Fruit fly (Drosophila melanogaster) whole organism, adult: ENCODE data around the gene Lip2.

Experiments used
- CG12768 ChIP-seq: fragments of 200-800 bp; sonication (Bioruptor generic); optimal IDR thresholded peaks from 2 replicates; lab custom pipeline; 2017; ENCODE audit warnings: missing biosample characterization, missing genetic modification characterization, mild to moderate bottlenecking, moderate library complexity, missing genetic modification reagents
- CG14711 ChIP-seq: fragments of 200-800 bp; sonication (Bioruptor generic); optimal IDR thresholded peaks from 2 replicates; lab custom pipeline; 2018; ENCODE audit warnings: missing biosample characterization, mild to moderate bottlenecking, missing genetic modification characterization, moderate library complexity
- CG33017 ChIP-seq: fragments of 200-800 bp; sonication (Bioruptor generic); optimal IDR thresholded peaks from 2 replicates; lab custom pipeline; 2018; ENCODE audit warnings: missing biosample characterization, mild to moderate bottlenecking, missing genetic modification characterization, moderate library complexity
- CG5204 ChIP-seq: fragments of 200-800 bp; sonication (Bioruptor generic); optimal IDR thresholded peaks from 2 replicates; lab custom pipeline; 2016; ENCODE audit warnings: missing biosample characterization, missing genetic modification characterization
- CG7045 ChIP-seq: fragments of 200-800 bp; sonication (Bioruptor generic); optimal IDR thresholded peaks from 2 replicates; lab custom pipeline; 2017; ENCODE audit warnings: missing biosample characterization, mild to moderate bottlenecking, missing genetic modification characterization
- Clk ChIP-seq: fragments of 200-800 bp; sonication (Bioruptor generic); optimal IDR thresholded peaks from 2 replicates; lab custom pipeline; 2017; ENCODE audit warnings: missing biosample characterization, missing genetic modification characterization
- Crg-1 ChIP-seq: fragments of 200-800 bp; sonication (Bioruptor generic); optimal IDR thresholded peaks from 2 replicates; lab custom pipeline; 2016; ENCODE audit warnings: missing biosample characterization, missing genetic modification characterization
- Mnt ChIP-seq: fragments of 200-800 bp; sonication (Bioruptor generic); optimal IDR thresholded peaks from 2 replicates; lab custom pipeline; 2016; ENCODE audit warnings: missing biosample characterization, mild to moderate bottlenecking, missing genetic modification characterization
- bab1 ChIP-seq: fragments of 200-800 bp; sonication (Bioruptor generic); optimal IDR thresholded peaks from 3 replicates; lab custom pipeline; 2019; ENCODE audit warnings: missing biosample characterization, mild to moderate bottlenecking, missing genetic modification characterization, moderate library complexity
- cnc ChIP-seq, 2 experiments: fragments of >200 bp; optimal IDR thresholded peaks; 2 replicates each; lab custom pipeline; 2017
- kay ChIP-seq: fragments of 200-800 bp; sonication (Bioruptor generic); peaks from one replicate; lab custom pipeline; 2016; ENCODE audit warnings: missing biosample characterization, missing genetic modification characterization, borderline replicate concordance
- ovo ChIP-seq: fragments of 200-800 bp; sonication (Bioruptor generic); optimal IDR thresholded peaks from 2 replicates; lab custom pipeline; 2016; ENCODE audit warnings: missing biosample characterization, missing genetic modification characterization
- pad ChIP-seq: fragments of 200-800 bp; sonication (Bioruptor generic); optimal IDR thresholded peaks from 3 replicates; lab custom pipeline; 2017; ENCODE audit warnings: missing biosample characterization, missing genetic modification characterization, mild to moderate bottlenecking, moderate library complexity, missing genetic modification reagents
- tj ChIP-seq: fragments of 200-800 bp; sonication (Bioruptor generic); optimal IDR thresholded peaks from 3 replicates; lab custom pipeline; 2017; ENCODE audit warnings: missing biosample characterization, mild to moderate bottlenecking, missing genetic modification characterization, moderate library complexity

- TF ChIP-seq tj (GFP tag; lab: Kevin White, UChicago) = no peak
- TF ChIP-seq kay = no peak
- TF ChIP-seq CG33017 = no peak
- no peak for TF ChIP-seq CG5204 (GFP tag; lab: Kevin White, UChicago)
- no peak for TF ChIP-seq pad (GFP tag; lab: Kevin White, UChicago)
- TF ChIP-seq CG14711 = no peak
- no peak for TF ChIP-seq cnc (optimal IDR thresholded peaks at IDR 0.05; lab: Kevin White, UChicago)
- no peak for TF ChIP-seq ovo (GFP tag; lab: Kevin White, UChicago)
- TF ChIP-seq CG12768 (GFP tag; lab: Kevin White, UChicago) = no peak
- no peak for TF ChIP-seq bab1 (GFP tag; lab: Kevin White, UChicago)
- no peak for TF ChIP-seq Crg-1
- no peak for TF ChIP-seq CG7045 (GFP tag; lab: Kevin White, UChicago)
- TF ChIP-seq Mnt (GFP tag; lab: Kevin White, UChicago) = no peak
- TF ChIP-seq Clk (GFP tag; lab: Kevin White, UChicago) = no peak
These were observed 27.1 kb downstream of the Lip2 start for dm6 chr2L:10682197-10682596.
